Worm (Caenorhabditis elegans) whole organism, late embryonic: Measurements from ENCODE around the gene dld-1.

ENCODE experiments used
- C08G9.2 ChIP-seq: sonication (generic microtip); optimal IDR thresholded peaks from 2 replicates; lab custom pipeline; 2016; ENCODE audit warnings: mild to moderate bottlenecking, missing genetic modification characterization, moderate library complexity, missing compliant biosample characterization
- C38D4.7 ChIP-seq: fragments of 200-800 bp; sonication (Bioruptor generic); optimal IDR thresholded peaks from 2 replicates; lab custom pipeline; 2018; ENCODE audit warnings: mild to moderate bottlenecking, missing genetic modification characterization, moderate library complexity, missing compliant biosample characterization
- K09A11.1 ChIP-seq: sonication (generic microtip); optimal IDR thresholded peaks from 2 replicates; lab custom pipeline; 2017; ENCODE audit warnings: antibody characterized with exemption, mild to moderate bottlenecking, missing genetic modification characterization, missing compliant biosample characterization; ENCODE audit not compliant: insufficient read depth
- ahr-1 ChIP-seq: sonication (generic microtip); optimal IDR thresholded peaks from 2 replicates; lab custom pipeline; 2016; ENCODE audit warnings: missing genetic modification characterization, missing compliant biosample characterization
- ama-1 ChIP-seq: fragments of 150-350 bp; optimal IDR thresholded peaks from 2 replicates; lab custom pipeline; 2014
- ceh-14 ChIP-seq: sonication (generic microtip); optimal IDR thresholded peaks from 2 replicates; lab custom pipeline; 2016; ENCODE audit warnings: missing genotype, missing genetic modification characterization, missing compliant biosample characterization
- ceh-19 ChIP-seq: fragments of 200-800 bp; sonication (Bioruptor generic); optimal IDR thresholded peaks from 2 replicates; lab custom pipeline; 2018; ENCODE audit warnings: mild to moderate bottlenecking, missing genetic modification characterization, missing compliant biosample characterization
- ceh-2 ChIP-seq: sonication (generic microtip); optimal IDR thresholded peaks from 2 replicates; lab custom pipeline; 2016; ENCODE audit warnings: missing genotype, missing genetic modification characterization, missing compliant biosample characterization
- ceh-22 ChIP-seq: sonication (generic microtip); optimal IDR thresholded peaks from 2 replicates; lab custom pipeline; 2017; ENCODE audit warnings: missing biosample characterization, missing genetic modification characterization
- ceh-31 ChIP-seq: sonication (generic microtip); optimal IDR thresholded peaks from 2 replicates; lab custom pipeline; 2016; ENCODE audit warnings: missing genetic modification characterization, missing compliant biosample characterization
- ceh-34 ChIP-seq: sonication (generic microtip); optimal IDR thresholded peaks from 2 replicates; lab custom pipeline; 2016; ENCODE audit warnings: mild to moderate bottlenecking, missing genetic modification characterization, missing compliant biosample characterization
- che-1 ChIP-seq: sonication (generic microtip); optimal IDR thresholded peaks from 2 replicates; lab custom pipeline; 2016; ENCODE audit warnings: mild to moderate bottlenecking, missing genetic modification characterization, missing compliant biosample characterization
- dmd-4 ChIP-seq: sonication (generic microtip); optimal IDR thresholded peaks from 2 replicates; lab custom pipeline; 2016; ENCODE audit warnings: borderline replicate concordance, missing genetic modification characterization, missing compliant biosample characterization
- dve-1 ChIP-seq: sonication (generic microtip); optimal IDR thresholded peaks from 2 replicates; lab custom pipeline; 2017; ENCODE audit warnings: antibody characterized with exemption, mild to moderate bottlenecking, missing genetic modification characterization, missing compliant biosample characterization
- elt-2 ChIP-seq: sonication (generic microtip); optimal IDR thresholded peaks from 2 replicates; lab custom pipeline; 2016; ENCODE audit warnings: missing genetic modification reagents, missing genetic modification characterization, missing compliant biosample characterization
- eyg-1 ChIP-seq: sonication (generic microtip); optimal IDR thresholded peaks from 2 replicates; lab custom pipeline; 2016; ENCODE audit warnings: missing genotype, missing genetic modification characterization, missing compliant biosample characterization
- fax-1 ChIP-seq: sonication (generic microtip); optimal IDR thresholded peaks from 2 replicates; lab custom pipeline; 2016; ENCODE audit warnings: missing genotype, missing genetic modification characterization, missing compliant biosample characterization
- hlh-30 ChIP-seq: sonication (generic microtip); optimal IDR thresholded peaks from 2 replicates; lab custom pipeline; 2017; ENCODE audit warnings: antibody characterized with exemption, missing genetic modification characterization, missing compliant biosample characterization; ENCODE audit not compliant: insufficient read depth
- hlh-8 ChIP-seq: sonication (generic microtip); optimal IDR thresholded peaks from 2 replicates; lab custom pipeline; 2016; ENCODE audit warnings: missing genotype, missing genetic modification characterization, missing compliant biosample characterization
- lim-6 ChIP-seq: sonication (generic microtip); optimal IDR thresholded peaks from 2 replicates; lab custom pipeline; 2016; ENCODE audit warnings: missing genetic modification characterization, missing compliant biosample characterization
- lin-11 ChIP-seq: fragments of 200-800 bp; sonication (Bioruptor generic); optimal IDR thresholded peaks from 2 replicates; lab custom pipeline; 2018; ENCODE audit warnings: mild to moderate bottlenecking, missing genetic modification characterization, missing compliant biosample characterization
- madf-2 ChIP-seq: sonication (generic microtip); optimal IDR thresholded peaks from 2 replicates; lab custom pipeline; 2017; ENCODE audit warnings: missing genetic modification characterization, missing compliant biosample characterization
- nhr-232 ChIP-seq: sonication (generic microtip); optimal IDR thresholded peaks from 2 replicates; lab custom pipeline; 2016; ENCODE audit warnings: missing genetic modification characterization, missing compliant biosample characterization
- pag-3 ChIP-seq: sonication (generic microtip); optimal IDR thresholded peaks from 2 replicates; lab custom pipeline; 2016; ENCODE audit warnings: missing compliant biosample characterization, missing genetic modification characterization, borderline replicate concordance
- pat-9 ChIP-seq: fragments of 200-800 bp; sonication (Bioruptor generic); optimal IDR thresholded peaks from 2 replicates; lab custom pipeline; 2018; ENCODE audit warnings: mild to moderate bottlenecking, missing genetic modification characterization, moderate library complexity, missing compliant biosample characterization
- pax-1 ChIP-seq: fragments of 150-350 bp; optimal IDR thresholded peaks from 2 replicates; lab custom pipeline; 2014; ENCODE audit warnings: missing biosample characterization, missing genetic modification characterization
- pha-2 ChIP-seq: sonication (generic microtip); optimal IDR thresholded peaks from 2 replicates; lab custom pipeline; 2017; ENCODE audit warnings: mild to moderate bottlenecking, missing genetic modification characterization, missing compliant biosample characterization
- pha-4 ChIP-seq: fragments of 150-350 bp; optimal IDR thresholded peaks from 2 replicates; lab custom pipeline; 2018; ENCODE audit warnings: missing biosample characterization, missing genetic modification reagents, missing genetic modification characterization
- pqm-1 ChIP-seq: sonication (generic microtip); optimal IDR thresholded peaks from 2 replicates; lab custom pipeline; 2016; ENCODE audit warnings: missing genetic modification characterization, missing compliant biosample characterization
- pros-1 ChIP-seq: fragments of 150-350 bp; optimal IDR thresholded peaks from 2 replicates; lab custom pipeline; 2014; ENCODE audit warnings: missing biosample characterization, missing genetic modification reagents, missing genetic modification characterization
- rnt-1 ChIP-seq: sonication (generic microtip); optimal IDR thresholded peaks from 2 replicates; lab custom pipeline; 2016; ENCODE audit warnings: missing genetic modification characterization, missing compliant biosample characterization
- sox-2 ChIP-seq: fragments of 200-800 bp; sonication (Bioruptor generic); IDR thresholded peaks from 2 replicates; pipeline ENCODE4 v1.3.6; 2022; ENCODE audit warnings: missing genetic modification reagents, missing genetic modification characterization, missing compliant biosample characterization
- syd-9 ChIP-seq: sonication (generic microtip); optimal IDR thresholded peaks from 2 replicates; lab custom pipeline; 2016; ENCODE audit warnings: mild to moderate bottlenecking, missing genetic modification characterization, moderate library complexity, missing compliant biosample characterization
- tbx-2 ChIP-seq: sonication (generic microtip); optimal IDR thresholded peaks from 2 replicates; lab custom pipeline; 2016; ENCODE audit warnings: missing genetic modification characterization, missing compliant biosample characterization
- tbx-7 ChIP-seq: sonication (generic microtip); optimal IDR thresholded peaks from 2 replicates; lab custom pipeline; 2016; ENCODE audit warnings: missing genotype, missing genetic modification characterization, missing compliant biosample characterization
- ttx-3 ChIP-seq: sonication (generic microtip); optimal IDR thresholded peaks from 2 replicates; lab custom pipeline; 2016; ENCODE audit warnings: missing genetic modification reagents, missing genetic modification characterization, missing compliant biosample characterization
- unc-3 ChIP-seq, 2 experiments: fragments of 200-800 bp in 1 of 2; sonication (Bioruptor generic) in 1 of 2; sonication (generic microtip) in 1 of 2; conservative IDR thresholded peaks in 1 of 2; optimal IDR thresholded peaks in 1 of 2; 2 replicates each; pipeline versions ENCODE4 v1.3.6 to Lab custom; 2016 to 2022; ENCODE audit warnings: missing compliant biosample characterization in 2 of 2, missing genetic modification characterization in 2 of 2, missing genetic modification reagents in 1 of 2
- unc-86 ChIP-seq: sonication (generic microtip); optimal IDR thresholded peaks from 2 replicates; lab custom pipeline; 2016; ENCODE audit warnings: missing genetic modification characterization, missing compliant biosample characterization

Gene dld-1

ce11 chrIV:14444077-14444476 is 20.2 kb upstream of the dld-1 start, which contains the start of gene tra-3:
TSS of gene tra-3 (minus strand) at chrIV:14444183.
- TF ChIP-seq sox-2 (GFP tag; lab: Robert Waterston, UW), result no peak
- no peak for TF ChIP-seq pha-2 (tag; lab: Kevin White, UChicago)
- TF ChIP-seq syd-9 (tag; lab: Kevin White, UChicago), result no peak
- TF ChIP-seq ahr-1 (tag; lab: Kevin White, UChicago), result no peak

ce11 chrIV:14445191-14445795 is 19.0 kb upstream of the dld-1 start:
- no peak for TF ChIP-seq madf-2 (tag; lab: Kevin White, UChicago)
- TF ChIP-seq, all 69 proteins: peak for 0

- TF ChIP-seq pha-4 (no peak), elt-2 (tag; lab: Kevin White, UChicago) (peak; percentile 50), unc-3 (GFP tag; conservative IDR thresholded peaks at IDR 0.05; lab: Robert Waterston, UW) (no peak), unc-3 (tag; optimal IDR thresholded peaks at IDR 0.05; lab: Kevin White, UChicago) (no peak), dve-1 (tag; lab: Kevin White, UChicago) (no peak), ceh-19 (GFP tag; lab: Kevin White, UChicago) (no peak), K09A11.1 (tag; lab: Kevin White, UChicago) (no peak), lin-11 (tag; lab: Kevin White, UChicago) (no peak)
Measured at ce11 chrIV:14456667-14457066, 7.7 kb upstream of the dld-1 start, which contains the start of gene nspg-9. TSS of gene nspg-9 (plus strand) at chrIV:14456900.

- no peak for TF ChIP-seq hlh-8 (tag; lab: Kevin White, UChicago)
- no peak for TF ChIP-seq unc-86 (tag; lab: Kevin White, UChicago)
- TF ChIP-seq che-1 (tag; lab: Kevin White, UChicago), result no peak
- no peak for TF ChIP-seq ceh-14 (tag; lab: Kevin White, UChicago)
- TF ChIP-seq ceh-19 (GFP tag; lab: Kevin White, UChicago), result no peak
- no peak for TF ChIP-seq ceh-22
- no peak for TF ChIP-seq ceh-31
- TF ChIP-seq sox-2 (GFP tag; lab: Robert Waterston, UW), result no peak
- no peak for TF ChIP-seq madf-2 (tag; lab: Kevin White, UChicago)
- TF ChIP-seq pat-9 (tag; lab: Kevin White, UChicago), result no peak
- no peak for TF ChIP-seq pros-1
- TF ChIP-seq rnt-1, result no peak
- TF ChIP-seq ceh-2 (tag; lab: Kevin White, UChicago), result no peak
- TF ChIP-seq ceh-34, result no peak
- TF ChIP-seq tbx-7 (tag; lab: Kevin White, UChicago), result no peak
- TF ChIP-seq C38D4.7 (GFP tag; lab: Kevin White, UChicago), result no peak
- TF ChIP-seq tbx-2 (tag; lab: Kevin White, UChicago), result no peak
Measured at ce11 chrIV:14466048-14466447, 1.7 kb downstream of the dld-1 start.

ce11 chrIV:14466837-14467236 is 2.5 kb downstream of the dld-1 start:
- TF ChIP-seq eyg-1 (no peak), hlh-30 (tag; lab: Kevin White, UChicago) (no peak), elt-2 (tag; lab: Kevin White, UChicago) (no peak), pax-1 (tag; lab: Kevin White, UChicago) (no peak), pag-3 (no peak), unc-3 (GFP tag; conservative IDR thresholded peaks at IDR 0.05; lab: Robert Waterston, UW) (no peak), unc-3 (tag; optimal IDR thresholded peaks at IDR 0.05; lab: Kevin White, UChicago) (no peak), pqm-1 (tag; lab: Kevin White, UChicago) (no peak), tbx-7 (tag; lab: Kevin White, UChicago) (no peak), ceh-31 (no peak), ttx-3 (tag; lab: Kevin White, UChicago) (no peak), lim-6 (no peak), fax-1 (tag; lab: Kevin White, UChicago) (no peak), ama-1 (lab: Kevin White, UChicago) (no peak), unc-86 (tag; lab: Kevin White, UChicago) (no peak), pat-9 (tag; lab: Kevin White, UChicago) (no peak), C08G9.2 (tag; lab: Kevin White, UChicago) (no peak), nhr-232 (tag; lab: Kevin White, UChicago) (no peak), dmd-4 (no peak)
